Worm (Caenorhabditis elegans): Measurements from ENCODE around the gene F45E6.1.
A peak's percentile ranks its signal among the peaks of the same experiment; 100 is the strongest.

The F45E6.1 gene

ce11 chrX:12480447-12480998 lies 3.3 kb upstream of the F45E6.1 start, which contains the start of gene atf-6 (continued):
- TF ChIP-seq ceh-16 (tag; optimal IDR thresholded peaks at IDR 0.05) = peak; percentile 76
- peak; percentile 85 for TF ChIP-seq sma-9 (GFP tag; optimal IDR thresholded peaks at IDR 0.05)
- no peak for TF ChIP-seq sma-9 (tag; optimal IDR thresholded peaks at IDR 0.05)
- peak; percentile 93 for TF ChIP-seq sma-3 (GFP tag; optimal IDR thresholded peaks at IDR 0.05)
- TF ChIP-seq Y55F3AM.14 (GFP tag; optimal IDR thresholded peaks at IDR 0.05) = peak; percentile 64
- TF ChIP-seq egl-27 (tag; optimal IDR thresholded peaks at IDR 0.05) = peak; percentile 40
- no peak for TF ChIP-seq ztf-1 (GFP tag; conservative IDR thresholded peaks at IDR 0.05)
- TF ChIP-seq aly-2 (tag; optimal IDR thresholded peaks at IDR 0.05) = no peak

- TF ChIP-seq elt-1 (tag; optimal IDR thresholded peaks at IDR 0.05) (no peak), ztf-11 (tag; optimal IDR thresholded peaks at IDR 0.05) (no peak), lin-39 (tag; optimal IDR thresholded peaks at IDR 0.05) (no peak), lsy-2 (tag; optimal IDR thresholded peaks at IDR 0.05) (no peak), nhr-129 (tag; optimal IDR thresholded peaks at IDR 0.05) (no peak), zag-1 (tag; optimal IDR thresholded peaks at IDR 0.05) (no peak), blmp-1 (tag; optimal IDR thresholded peaks at IDR 0.05; ENCODE audit: insufficient read depth) (no peak), Y55F3AM.14 (GFP tag; optimal IDR thresholded peaks at IDR 0.05) (no peak), nhr-25 (tag; optimal IDR thresholded peaks at IDR 0.05) (no peak), C34F6.9 (tag; optimal IDR thresholded peaks at IDR 0.05) (no peak), ZK546.5 (tag; optimal IDR thresholded peaks at IDR 0.05) (no peak), R02D3.7 (tag; optimal IDR thresholded peaks at IDR 0.05) (no peak), nhr-21 (tag; optimal IDR thresholded peaks at IDR 0.05) (no peak), snpc-4 (tag; optimal IDR thresholded peaks at IDR 0.05) (no peak), nhr-23 (tag; optimal IDR thresholded peaks at IDR 0.05) (no peak), ama-1 (optimal IDR thresholded peaks at IDR 0.05) (no peak), alr-1 (tag; optimal IDR thresholded peaks at IDR 0.05) (no peak), sma-3 (GFP tag; optimal IDR thresholded peaks at IDR 0.05) (no peak)
Observed at ce11 chrX:12479027-12479426, 1.8 kb upstream of the F45E6.1 start.

- no peak for TF ChIP-seq nhr-77 (tag; optimal IDR thresholded peaks at IDR 0.05)
- TF ChIP-seq nhr-129 (tag; optimal IDR thresholded peaks at IDR 0.05) = no peak
- no peak for TF ChIP-seq dmd-4 (tag; optimal IDR thresholded peaks at IDR 0.05)
- TF ChIP-seq ceh-16 (tag; optimal IDR thresholded peaks at IDR 0.05) = no peak
- TF ChIP-seq nhr-10 (tag; optimal IDR thresholded peaks at IDR 0.05) = no peak
- TF ChIP-seq sem-4 (tag; optimal IDR thresholded peaks at IDR 0.05) = no peak
- no peak for TF ChIP-seq skn-1 (tag; optimal IDR thresholded peaks at IDR 0.05)
- TF ChIP-seq lin-39 (tag; optimal IDR thresholded peaks at IDR 0.05) = no peak
Observed at ce11 chrX:12478465-12478864, 1.2 kb upstream of the F45E6.1 start.

- TF ChIP-seq ztf-4 (tag; optimal IDR thresholded peaks at IDR 0.05) (no peak), peb-1 (tag; optimal IDR thresholded peaks at IDR 0.05) (no peak)
Observed at ce11 chrX:12476412-12476811, 829 bp downstream of the F45E6.1 start.

- TF ChIP-seq nhr-11 (tag; optimal IDR thresholded peaks at IDR 0.05) = no peak
- TF ChIP-seq crh-2 (tag; optimal IDR thresholded peaks at IDR 0.05) = no peak
- TF ChIP-seq lin-13 (GFP tag; optimal IDR thresholded peaks at IDR 0.05) = no peak
Observed at ce11 chrX:12472232-12472631, 5.0 kb downstream of the F45E6.1 start.

ce11 chrX:12469846-12470245 lies 7.4 kb downstream of the F45E6.1 start:
- TF ChIP-seq elt-1 (tag; optimal IDR thresholded peaks at IDR 0.05) = no peak
- no peak for TF ChIP-seq lin-11 (tag; optimal IDR thresholded peaks at IDR 0.05)
- TF ChIP-seq snpc-4 (tag; optimal IDR thresholded peaks at IDR 0.05) = no peak
- no peak for TF ChIP-seq ztf-1 (GFP tag; conservative IDR thresholded peaks at IDR 0.05)
- TF ChIP-seq nhr-12 (tag; optimal IDR thresholded peaks at IDR 0.05) = no peak
- no peak for TF ChIP-seq lsy-2 (tag; optimal IDR thresholded peaks at IDR 0.05)
- TF ChIP-seq C34F6.9 (tag; optimal IDR thresholded peaks at IDR 0.05) = no peak
- TF ChIP-seq alr-1 (tag; optimal IDR thresholded peaks at IDR 0.05) = no peak
- TF ChIP-seq ama-1 (optimal IDR thresholded peaks at IDR 0.05) = no peak
- TF ChIP-seq ztf-11 (tag; optimal IDR thresholded peaks at IDR 0.05) = no peak
- no peak for TF ChIP-seq nhr-237 (tag; optimal IDR thresholded peaks at IDR 0.05)
- no peak for TF ChIP-seq gmeb-1 (tag; optimal IDR thresholded peaks at IDR 0.05)

Data from whole organism, L2 larva.